Worm (Caenorhabditis elegans): Measurements from ENCODE around the gene Y49E10.4.
"Not testable (repeated sequence)": the region's sequence is repeated elsewhere in the genome, so short reads cannot be mapped to it uniquely, and the experiment has no call there.

Gene Y49E10.4

DNA sequence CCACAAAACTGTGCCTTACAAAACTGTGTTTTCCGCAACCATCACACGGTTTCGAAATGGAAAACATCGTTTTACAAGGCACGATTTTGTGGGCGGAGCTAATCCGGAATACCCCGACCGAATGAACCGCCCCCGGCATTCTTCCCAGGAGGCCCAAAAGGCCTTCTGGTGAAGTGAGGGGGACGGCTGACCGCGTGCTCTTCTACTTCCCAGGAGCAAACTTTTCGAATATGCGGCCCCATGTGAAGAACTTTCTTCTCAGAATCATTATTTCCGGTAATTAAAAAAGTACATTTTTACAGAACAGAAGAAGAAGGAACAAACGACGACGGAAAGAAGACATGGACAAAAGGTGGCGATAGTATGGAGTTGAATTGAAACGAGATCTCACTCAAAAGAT lies 3.7 kb upstream of the Y49E10.4 start:
- TF ChIP-seq aptf-2 (GFP tag; conservative IDR thresholded peaks at IDR 0.05), result peak; percentile 95

DNA sequence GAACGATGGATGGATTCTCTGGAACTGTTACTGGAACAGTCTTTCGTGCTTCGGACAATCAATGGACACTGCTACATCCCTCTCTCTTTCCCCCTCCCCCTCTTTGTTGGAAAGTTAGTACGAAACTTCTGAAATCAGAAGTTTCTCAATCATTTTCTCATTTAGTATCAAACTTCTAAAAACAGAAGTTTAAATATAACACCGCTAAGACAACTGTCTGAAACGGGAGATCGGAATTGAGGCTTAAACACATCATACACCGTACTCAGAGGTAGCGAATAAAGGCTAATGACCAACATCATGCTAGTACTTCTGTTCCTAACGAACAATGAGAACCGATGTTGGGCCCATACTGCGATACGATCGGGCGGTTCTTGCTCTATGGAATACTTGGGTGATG lies 3.0 kb upstream of the Y49E10.4 start, which contains the start of gene Y49E10.30:
Gene Y49E10.30, plus strand, starts transcription at position 301 of the 400 bp plus-strand sequence.
- TF ChIP-seq egrh-3 (GFP tag; IDR thresholded peaks at IDR 0.05); him-1 (tag; optimal IDR thresholded peaks at IDR 0.05); rcor-1 (GFP tag; IDR thresholded peaks at IDR 0.05): not testable (repeated sequence)

DNA sequence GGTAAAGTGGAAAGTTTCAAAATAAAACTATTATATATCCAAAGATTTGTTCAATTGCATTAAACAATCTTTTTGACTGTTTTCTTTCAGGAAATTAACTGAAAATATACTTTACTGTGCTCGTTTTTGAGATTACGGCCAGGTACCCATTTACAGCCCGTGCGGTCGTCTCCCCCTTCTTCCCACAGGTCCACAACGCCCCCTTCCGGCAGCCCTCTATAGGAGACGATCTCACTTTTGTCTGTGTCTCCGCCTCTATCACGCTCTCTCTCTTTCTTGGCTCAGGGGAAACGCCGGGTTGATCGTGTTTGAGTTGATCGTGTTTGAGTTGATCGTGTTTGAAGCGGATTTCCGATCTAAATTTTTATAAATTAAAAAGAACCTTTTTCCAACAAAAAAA lies 2.4 kb upstream of the Y49E10.4 start:
- peak; percentile 91 for TF ChIP-seq aptf-2 (GFP tag; conservative IDR thresholded peaks at IDR 0.05)

DNA sequence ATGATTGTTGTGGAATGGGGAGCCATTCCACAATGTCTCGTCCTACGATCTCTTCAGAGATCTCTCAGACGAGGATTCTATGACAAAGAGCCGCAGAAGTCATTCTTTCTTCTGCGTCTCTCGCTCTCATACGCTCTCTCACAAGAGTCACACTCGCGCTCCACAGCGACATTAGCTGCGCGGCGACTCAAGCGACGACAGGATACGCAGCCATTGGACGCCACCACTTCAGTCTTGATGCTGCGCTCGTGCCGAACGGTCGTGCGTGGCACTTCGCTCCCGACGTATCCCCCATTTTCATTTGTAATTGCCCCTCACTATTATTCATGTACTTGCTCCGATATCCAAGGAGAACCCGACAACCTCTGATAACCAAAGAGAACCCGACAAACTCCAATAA lies 810 bp downstream of the Y49E10.4 start:
- 0 out of 2 replicates have a peak, but pooled peaks have one; percentile 12 for TF ChIP-seq egrh-3 (GFP tag; IDR thresholded peaks at IDR 0.05)
- 0 out of 2 replicates have a peak, but pooled peaks have one; percentile 38 for TF ChIP-seq ceh-91 (GFP tag; IDR thresholded peaks at IDR 0.05)
- peak; percentile 83 for TF ChIP-seq mcd-1 (GFP tag; IDR thresholded peaks at IDR 0.05)
- peak; percentile 31 for TF ChIP-seq D2030.7 (GFP tag; IDR thresholded peaks at IDR 0.05)
- TF ChIP-seq F33H1.4 (GFP tag; IDR thresholded peaks at IDR 0.05), result 0 out of 2 replicates have a peak, but pooled peaks have one; percentile 27
- peak; percentile 50 for TF ChIP-seq hmg-1.2 (GFP tag; IDR thresholded peaks at IDR 0.05)
- TF ChIP-seq madf-6 (GFP tag; IDR thresholded peaks at IDR 0.05), result peak; percentile 55; the same call in 1 of the 2 replicates

DNA sequence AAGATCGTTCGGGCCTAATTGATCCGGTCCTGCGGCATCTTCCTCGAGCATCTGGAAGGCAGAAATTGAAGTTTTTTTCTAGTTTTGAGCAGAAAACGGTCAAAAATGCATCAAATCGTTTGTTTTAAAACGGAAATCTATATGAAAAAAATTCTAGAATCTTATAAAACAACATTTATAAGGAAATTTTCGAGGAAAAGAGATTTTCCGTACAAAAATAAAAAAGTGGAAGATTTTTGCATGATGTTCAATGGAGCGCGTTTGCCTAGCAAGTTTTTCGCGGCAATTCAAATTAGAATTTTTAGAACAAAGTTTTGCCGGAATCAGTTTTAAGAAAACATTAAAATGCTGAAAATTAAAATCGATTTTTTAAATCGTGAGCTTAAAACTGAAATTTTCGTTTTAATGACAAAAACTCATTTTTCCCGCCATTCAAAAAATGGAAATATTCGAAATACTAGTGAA lies 6.4 kb downstream of the Y49E10.4 start, which contains the start of gene pph-4.2:
Gene pph-4.2, minus strand, starts transcription at position 51 of the 465 bp plus-strand sequence.
- TF ChIP-seq F23B12.7 (tag; optimal IDR thresholded peaks at IDR 0.05; ENCODE audit: insufficient read depth), result no peak
- no peak for TF ChIP-seq F37B4.10 (GFP tag; IDR thresholded peaks at IDR 0.05)
- TF ChIP-seq nhr-179 (tag; optimal IDR thresholded peaks at IDR 0.05), result no peak
- no peak for TF ChIP-seq lsl-1 (GFP tag; optimal IDR thresholded peaks at IDR 0.05)
- TF ChIP-seq ztf-26 (tag; optimal IDR thresholded peaks at IDR 0.05), result no peak
- no peak for TF ChIP-seq fkh-3 (tag; optimal IDR thresholded peaks at IDR 0.05)
- TF ChIP-seq ztf-25 (GFP tag; IDR thresholded peaks at IDR 0.05), result no peak
- TF ChIP-seq sdz-38 (tag; optimal IDR thresholded peaks at IDR 0.05), result no peak
- no peak for TF ChIP-seq madf-10 (tag; optimal IDR thresholded peaks at IDR 0.05)
- no peak for TF ChIP-seq let-607 (tag; optimal IDR thresholded peaks at IDR 0.05)
- no peak for TF ChIP-seq unc-130 (GFP tag; optimal IDR thresholded peaks at IDR 0.05)
- TF ChIP-seq T26A5.8 (tag; optimal IDR thresholded peaks at IDR 0.05), result no peak
- TF ChIP-seq snpc-1.3 (tag; optimal IDR thresholded peaks at IDR 0.05; ENCODE audit: insufficient read depth), result no peak
- no peak for TF ChIP-seq B0336.3 (GFP tag; IDR thresholded peaks at IDR 0.05)
- no peak for TF ChIP-seq cebp-1 (GFP tag; IDR thresholded peaks at IDR 0.05)
- TF ChIP-seq cebp-1 (tag; optimal IDR thresholded peaks at IDR 0.05), result no peak
- TF ChIP-seq ceh-58 (GFP tag; IDR thresholded peaks at IDR 0.05), result no peak
- peak; percentile 81 for TF ChIP-seq lin-54 (GFP tag; optimal IDR thresholded peaks at IDR 0.05)
- no peak for TF ChIP-seq egl-44 (GFP tag; IDR thresholded peaks at IDR 0.05)
- peak in 1 of 3 experiments; percentile 81 for TF ChIP-seq lin-35 (GFP tag; optimal IDR thresholded peaks at IDR 0.05)
- no peak for TF ChIP-seq F55B11.4 (tag; optimal IDR thresholded peaks at IDR 0.05; ENCODE audit: borderline replicate concordance, insufficient read depth)
- no peak for TF ChIP-seq ets-4 (GFP tag; optimal IDR thresholded peaks at IDR 0.05)
- no peak for TF ChIP-seq F10E7.11 (tag; optimal IDR thresholded peaks at IDR 0.05)
- no peak for TF ChIP-seq C17E4.6 (GFP tag; IDR thresholded peaks at IDR 0.05)
- TF ChIP-seq athp-1 (tag; optimal IDR thresholded peaks at IDR 0.05), result no peak
- TF ChIP-seq aptf-3 (GFP tag; IDR thresholded peaks at IDR 0.05), result no peak
- TF ChIP-seq unc-62 (GFP tag; optimal IDR thresholded peaks at IDR 0.05), result no peak
- TF ChIP-seq dpl-1 (GFP tag; optimal IDR thresholded peaks at IDR 0.05), result peak; percentile 41
- no peak for TF ChIP-seq pbrm-1 (GFP tag; IDR thresholded peaks at IDR 0.05)
- TF ChIP-seq efl-1 (GFP tag; optimal IDR thresholded peaks at IDR 0.05), result peak; percentile 59
- no peak for TF ChIP-seq him-1 (tag; optimal IDR thresholded peaks at IDR 0.05)
- peak; percentile 84 for TF ChIP-seq mcd-1 (GFP tag; IDR thresholded peaks at IDR 0.05)
- TF ChIP-seq ceh-91 (GFP tag; IDR thresholded peaks at IDR 0.05), result no peak
- TF ChIP-seq ztf-3 (GFP tag; optimal IDR thresholded peaks at IDR 0.05), result no peak
